Fruit fly (Drosophila melanogaster): ENCODE results near the gene CG12535.

The CG12535 gene

dm6 chrX:3454715-3455114, 6.0 kb upstream of the CG12535 start (continued):
- TF ChIP-seq CG1602 (GFP tag; optimal IDR thresholded peaks at IDR 0.05) (no peak), CG11456 (GFP tag; IDR thresholded peaks at IDR 0.05) (no peak), row (GFP tag; IDR thresholded peaks at IDR 0.05) (peak; percentile 27; the same call in 1 of the 3 replicates), Oli (tag; optimal IDR thresholded peaks at IDR 0.05) (peak; percentile 36), Xrp1 (GFP tag; IDR thresholded peaks at IDR 0.05) (peak; percentile 64), CG11695 (GFP tag; IDR thresholded peaks at IDR 0.05) (0 out of 3 replicates have a peak, but pooled peaks have one; percentile 24), slou (GFP tag; optimal IDR thresholded peaks at IDR 0.05) (no peak), Tbp (GFP tag; optimal IDR thresholded peaks at IDR 0.05) (no peak), gsb-n (tag; optimal IDR thresholded peaks at IDR 0.05) (peak; percentile 3), dati (GFP tag; IDR thresholded peaks at IDR 0.05) (no peak), CG13624 (GFP tag; optimal IDR thresholded peaks at IDR 0.05) (no peak)

dm6 chrX:3453038-3453819, 4.5 kb upstream of the CG12535 start:
- no peak for TF ChIP-seq CG42726 (GFP tag; IDR thresholded peaks at IDR 0.05; ENCODE audit: partially characterized antibody)
- TF ChIP-seq dmrt99B (tag; optimal IDR thresholded peaks at IDR 0.05): peak; percentile 28
- 0 out of 2 replicates have a peak, but pooled peaks have one; percentile 15 for TF ChIP-seq sisA (GFP tag; IDR thresholded peaks at IDR 0.05)
- TF ChIP-seq croc (GFP tag; conservative IDR thresholded peaks at IDR 0.05): no peak
- TF ChIP-seq CG17328 (GFP tag; IDR thresholded peaks at IDR 0.05): peak; percentile 42; the same call in 1 of the 2 replicates
- peak; percentile 16; the same call in 1 of the 2 replicates for TF ChIP-seq ato (GFP tag; IDR thresholded peaks at IDR 0.05; ENCODE audit: partially characterized antibody)
- no peak for TF ChIP-seq Jarid2 (GFP tag; optimal IDR thresholded peaks at IDR 0.05)
- no peak for TF ChIP-seq cas (GFP tag; IDR thresholded peaks at IDR 0.05)
- no peak for TF ChIP-seq Meics (GFP tag; optimal IDR thresholded peaks at IDR 0.05)
- no peak for TF ChIP-seq ewg (GFP tag; optimal IDR thresholded peaks at IDR 0.05)
- TF ChIP-seq rib (GFP tag; IDR thresholded peaks at IDR 0.05): no peak
- peak; percentile 57 for TF ChIP-seq Ets65A (GFP tag)
- 0 out of 2 replicates have a peak, but pooled peaks have one; percentile 16 for TF ChIP-seq vvl (GFP tag; IDR thresholded peaks at IDR 0.05)
- no peak for TF ChIP-seq sima (GFP tag; optimal IDR thresholded peaks at IDR 0.05)
- no peak for TF ChIP-seq Ada2b (GFP tag; IDR thresholded peaks at IDR 0.05)
- TF ChIP-seq D19B (GFP tag; optimal IDR thresholded peaks at IDR 0.05): no peak
- TF ChIP-seq Ptx1 (GFP tag; IDR thresholded peaks at IDR 0.05): peak; percentile 32; the same call in 1 of the 2 replicates
- TF ChIP-seq Sry-β (GFP tag; optimal IDR thresholded peaks at IDR 0.05): no peak
- TF ChIP-seq hkb (optimal IDR thresholded peaks at IDR 0.05): no peak
- TF ChIP-seq hkb (GFP tag; IDR thresholded peaks at IDR 0.05): no peak
- TF ChIP-seq CG6272 (GFP tag; IDR thresholded peaks at IDR 0.05): no peak
- TF ChIP-seq CG15696 (tag; optimal IDR thresholded peaks at IDR 0.05): no peak
- 0 out of 2 replicates have a peak, but pooled peaks have one; percentile 5 for TF ChIP-seq CG43689 (GFP tag; IDR thresholded peaks at IDR 0.05)
- TF ChIP-seq Bgb (GFP tag; IDR thresholded peaks at IDR 0.05; ENCODE audit: partially characterized antibody): no peak
- TF ChIP-seq tna (GFP tag; IDR thresholded peaks at IDR 0.05; ENCODE audit: partially characterized antibody): no peak
- 0 out of 3 replicates have a peak, but pooled peaks have one; percentile 19 for TF ChIP-seq z (GFP tag; IDR thresholded peaks at IDR 0.05)
- TF ChIP-seq CG11696 (GFP tag; IDR thresholded peaks at IDR 0.05): peak; percentile 34; the same call in 1 of the 2 replicates
- no peak for TF ChIP-seq row (GFP tag; IDR thresholded peaks at IDR 0.05)
- peak; percentile 6; the same call in 1 of the 2 replicates for TF ChIP-seq Xrp1 (GFP tag; IDR thresholded peaks at IDR 0.05)
- 0 out of 3 replicates have a peak, but pooled peaks have one; percentile 14 for TF ChIP-seq zfh1 (GFP tag; IDR thresholded peaks at IDR 0.05)
- peak; percentile 67; the same call in 1 of the 3 replicates for TF ChIP-seq CG11695 (GFP tag; IDR thresholded peaks at IDR 0.05)
- TF ChIP-seq CG17359 (tag; optimal IDR thresholded peaks at IDR 0.05): peak; percentile 1
- TF ChIP-seq Camta (GFP tag; optimal IDR thresholded peaks at IDR 0.05): no peak
- TF ChIP-seq Drgx (GFP tag; IDR thresholded peaks at IDR 0.05): peak; percentile 68
- 0 out of 3 replicates have a peak, but pooled peaks have one; percentile 20 for TF ChIP-seq ci (GFP tag; IDR thresholded peaks at IDR 0.05)
- TF ChIP-seq pfk (GFP tag; optimal IDR thresholded peaks at IDR 0.05): peak; percentile 58
- TF ChIP-seq CG17361 (GFP tag; IDR thresholded peaks at IDR 0.05): no peak
- peak; percentile 41 for TF ChIP-seq stwl (tag; optimal IDR thresholded peaks at IDR 0.05)
- no peak for TF ChIP-seq CTCF (GFP tag; optimal IDR thresholded peaks at IDR 0.05)
- peak; percentile 34 for TF ChIP-seq CG11504 (tag; optimal IDR thresholded peaks at IDR 0.05)
